Fruit fly (Drosophila melanogaster) whole organism, wandering third instar larva: ENCODE results near the gene side-III.
A peak's percentile ranks its signal among the peaks of the same experiment; 100 is the strongest.

Experiments used
- Abd-B ChIP-seq: fragments of >200 bp; optimal IDR thresholded peaks from 2 replicates; lab custom pipeline; 2017; ENCODE audit warnings: missing biosample characterization, missing genetic modification characterization
- CG32264 ChIP-seq: fragments of 200-800 bp; sonication (Bioruptor generic); optimal IDR thresholded peaks from 2 replicates; lab custom pipeline; 2016; ENCODE audit warnings: missing biosample characterization, missing genetic modification characterization
- CG9705 ChIP-seq: fragments of 200-800 bp; sonication (Bioruptor generic); optimal IDR thresholded peaks from 2 replicates; lab custom pipeline; 2018; ENCODE audit warnings: missing biosample characterization, mild to moderate bottlenecking, missing genetic modification characterization
- Dfd ChIP-seq: fragments of >200 bp; optimal IDR thresholded peaks from 2 replicates; lab custom pipeline; 2017; ENCODE audit warnings: missing biosample characterization, missing genetic modification characterization
- Dif ChIP-seq: fragments of 200-275, 200-300 bp; sonication (Bioruptor generic); optimal IDR thresholded peaks from 2 replicates; lab custom pipeline; 2018; ENCODE audit warnings: missing biosample characterization, missing genetic modification characterization; ENCODE audit not compliant: partially characterized antibody
- HLH106 ChIP-seq: fragments of 200-800 bp; optimal IDR thresholded peaks from 3 replicates; lab custom pipeline; 2019; ENCODE audit warnings: missing biosample characterization, mild to moderate bottlenecking, missing genetic modification characterization, moderate library complexity
- Hnf4 ChIP-seq: fragments of 200-800 bp; sonication (Bioruptor generic); optimal IDR thresholded peaks from 2 replicates; lab custom pipeline; 2016; ENCODE audit warnings: missing biosample characterization, mild to moderate bottlenecking, missing genetic modification characterization
- Hr83 ChIP-seq: fragments of 200-300 bp; sonication (Bioruptor generic); optimal IDR thresholded peaks from 2 replicates; lab custom pipeline; 2016; ENCODE audit warnings: missing biosample characterization, mild to moderate bottlenecking, missing genetic modification characterization, moderate library complexity; ENCODE audit not compliant: poor library complexity, severe bottlenecking
- Jra ChIP-seq: sonication (Bioruptor generic); optimal IDR thresholded peaks from 2 replicates; lab custom pipeline; 2016; ENCODE audit warnings: missing biosample characterization, missing genetic modification characterization
- Myc ChIP-seq: fragments of >200 bp; optimal IDR thresholded peaks from 2 replicates; lab custom pipeline; 2017
- N ChIP-seq: fragments of >200 bp; optimal IDR thresholded peaks from 2 replicates; lab custom pipeline; 2018; ENCODE audit warnings: missing biosample characterization, missing external identifiers, missing genetic modification characterization
- OdsH ChIP-seq: fragments of 200-800 bp; sonication (Bioruptor generic); optimal IDR thresholded peaks from 2 replicates; lab custom pipeline; 2016; ENCODE audit warnings: missing biosample characterization, mild to moderate bottlenecking, missing genetic modification characterization
- Rel ChIP-seq, 2 experiments: fragments of 200-800 bp; sonication (Bioruptor generic) in 1 of 2; optimal IDR thresholded peaks; 2 replicates in 1 of 2; 3 replicates in 1 of 2; lab custom pipeline; 2016 to 2019; ENCODE audit warnings: mild to moderate bottlenecking in 2 of 2, missing biosample characterization in 2 of 2, missing genetic modification characterization in 2 of 2, moderate library complexity in 1 of 2
- Sp1 ChIP-seq: fragments of 200-800 bp; sonication (Bioruptor generic); optimal IDR thresholded peaks from 3 replicates; lab custom pipeline; 2019; ENCODE audit warnings: missing biosample characterization, mild to moderate bottlenecking, missing genetic modification characterization, moderate library complexity
- Vsx2 ChIP-seq: fragments of 200-300, 225-300 bp; sonication (Bioruptor generic); optimal IDR thresholded peaks from 2 replicates; lab custom pipeline; 2018; ENCODE audit warnings: missing biosample characterization, missing genetic modification characterization; ENCODE audit not compliant: partially characterized antibody
- br ChIP-seq: fragments of 200-800 bp; sonication (Bioruptor generic); optimal IDR thresholded peaks from 2 replicates; lab custom pipeline; 2016; ENCODE audit warnings: missing biosample characterization, missing genetic modification characterization
- dmrt93B ChIP-seq: fragments of 200-800 bp; sonication (Bioruptor generic); optimal IDR thresholded peaks from 2 replicates; lab custom pipeline; 2018; ENCODE audit warnings: missing biosample characterization, mild to moderate bottlenecking, missing genetic modification characterization
- dsf ChIP-seq: sonication (Bioruptor generic); optimal IDR thresholded peaks from 2 replicates; lab custom pipeline; 2016; ENCODE audit warnings: missing biosample characterization, missing genetic modification characterization, borderline replicate concordance
- ey ChIP-seq: fragments of 200-800 bp; sonication (Bioruptor generic); optimal IDR thresholded peaks from 2 replicates; lab custom pipeline; 2016; ENCODE audit warnings: missing biosample characterization, missing genetic modification characterization
- foxo ChIP-seq, 2 experiments: fragments of 200-800 bp; sonication (Bioruptor generic); optimal IDR thresholded peaks; 2 replicates in 1 of 2; 3 replicates in 1 of 2; lab custom pipeline; 2016 to 2017; ENCODE audit warnings: missing biosample characterization in 2 of 2, missing genetic modification characterization in 2 of 2
- fru ChIP-seq: fragments of 200-800 bp; sonication (Bioruptor generic); optimal IDR thresholded peaks from 3 replicates; lab custom pipeline; 2016; ENCODE audit warnings: missing biosample characterization, mild to moderate bottlenecking, missing genetic modification characterization
- h ChIP-seq: fragments of 200-800 bp; sonication (Bioruptor generic); optimal IDR thresholded peaks from 3 replicates; lab custom pipeline; 2016; ENCODE audit warnings: missing biosample characterization, mild to moderate bottlenecking, missing genetic modification characterization
- lola ChIP-seq: fragments of >200 bp; optimal IDR thresholded peaks from 2 replicates; lab custom pipeline; 2017; ENCODE audit warnings: missing biosample characterization, missing genetic modification characterization
- pan ChIP-seq: fragments of >200 bp; optimal IDR thresholded peaks from 2 replicates; lab custom pipeline; 2017
- psq ChIP-seq: fragments of 200-800 bp; sonication (Bioruptor generic); optimal IDR thresholded peaks from 3 replicates; lab custom pipeline; 2017; ENCODE audit warnings: missing biosample characterization, mild to moderate bottlenecking, missing genetic modification characterization, moderate library complexity
- rgr ChIP-seq: fragments of 200-800 bp; sonication (Bioruptor generic); optimal IDR thresholded peaks from 3 replicates; lab custom pipeline; 2016; ENCODE audit warnings: missing biosample characterization, mild to moderate bottlenecking, missing genetic modification characterization
- sage ChIP-seq: fragments of 200-800 bp; sonication (Bioruptor generic); optimal IDR thresholded peaks from 2 replicates; lab custom pipeline; 2016; ENCODE audit warnings: missing biosample characterization, mild to moderate bottlenecking, missing genetic modification characterization
- sv ChIP-seq: fragments of 200-800 bp; sonication (Bioruptor generic); optimal IDR thresholded peaks from 3 replicates; lab custom pipeline; 2016; ENCODE audit warnings: missing biosample characterization, missing genetic modification characterization
- tai ChIP-seq: sonication (Bioruptor generic); optimal IDR thresholded peaks from 2 replicates; lab custom pipeline; 2016; ENCODE audit warnings: missing biosample characterization, missing genetic modification characterization
- usp ChIP-seq: fragments of >200 bp; optimal IDR thresholded peaks from 2 replicates; lab custom pipeline; 2017; ENCODE audit warnings: missing biosample characterization, missing genetic modification characterization
- woc ChIP-seq: sonication (Bioruptor generic); optimal IDR thresholded peaks from 2 replicates; lab custom pipeline; 2016; ENCODE audit warnings: missing biosample characterization, mild to moderate bottlenecking, missing genetic modification characterization

Gene side-III

dm6 chr3R:5861218-5861902 is 98.0 kb downstream of the side-III start:
- TF ChIP-seq fru (GFP tag; lab: Kevin White, UChicago) (peak; percentile 39), pan (lab: Kevin White, UChicago) (no peak), dmrt93B (GFP tag; lab: Kevin White, UChicago) (peak; percentile 40), Hr83 (GFP tag; lab: Kevin White, UChicago) (peak; percentile 67), rgr (peak; percentile 38), Rel (GFP tag; optimal IDR thresholded peaks at IDR 0.05; lab: Kevin White, UChicago) (no peak), Rel (tag; optimal IDR thresholded peaks at IDR 0.05; lab: Kevin White, UChicago) (no peak), woc (GFP tag; lab: Kevin White, UChicago) (peak; percentile 53), Sp1 (GFP tag; lab: Kevin White, UChicago) (peak; percentile 35), psq (GFP tag; lab: Kevin White, UChicago) (peak; percentile 46), Dfd (GFP tag; lab: Kevin White, UChicago) (no peak), h (peak; percentile 36), Hnf4 (no peak), usp (GFP tag; lab: Kevin White, UChicago) (no peak), N (no peak), Abd-B (GFP tag; lab: Kevin White, UChicago) (no peak), sv (peak; percentile 50), foxo (GFP tag; optimal IDR thresholded peaks at IDR 0.05; lab: Kevin White, UChicago) (peak in 1 of 2 experiments; percentile 59), Jra (GFP tag; lab: Kevin White, UChicago) (peak; percentile 24), CG9705 (GFP tag; lab: Kevin White, UChicago) (no peak), OdsH (GFP tag; lab: Kevin White, UChicago) (peak; percentile 39), Myc (lab: Kevin White, UChicago) (no peak), ey (GFP tag; lab: Kevin White, UChicago) (peak; percentile 59)

dm6 chr3R:5860736-5861217 is 98.6 kb downstream of the side-III start:
- TF ChIP-seq Dfd (GFP tag; lab: Kevin White, UChicago): no peak
- peak; percentile 7 for TF ChIP-seq Dif (GFP tag; lab: Kevin White, UChicago)
- no peak for TF ChIP-seq woc (GFP tag; lab: Kevin White, UChicago)
- no peak for TF ChIP-seq Sp1 (GFP tag; lab: Kevin White, UChicago)

dm6 chr3R:5856215-5856614 is 103.1 kb downstream of the side-III start, which contains the start of the genes disp and ECSIT:
Gene disp, minus strand, starts transcription at chr3R:5856311.
Gene ECSIT, plus strand, starts transcription at chr3R:5856585.
- TF ChIP-seq CG32264 (GFP tag; lab: Kevin White, UChicago): no peak
- no peak for TF ChIP-seq Hr83 (GFP tag; lab: Kevin White, UChicago)
- peak; percentile 83 for TF ChIP-seq woc (GFP tag; lab: Kevin White, UChicago)
- TF ChIP-seq tai: no peak
- TF ChIP-seq Vsx2 (GFP tag; lab: Kevin White, UChicago): no peak
- TF ChIP-seq h: no peak
- peak; percentile 28 for TF ChIP-seq dmrt93B (GFP tag; lab: Kevin White, UChicago)
- peak; percentile 38 for TF ChIP-seq CG9705 (GFP tag; lab: Kevin White, UChicago)
- TF ChIP-seq br: peak; percentile 46
- TF ChIP-seq sv: peak; percentile 34
- peak; percentile 44 for TF ChIP-seq OdsH (GFP tag; lab: Kevin White, UChicago)
- TF ChIP-seq Myc (lab: Kevin White, UChicago): peak; percentile 98
- TF ChIP-seq psq (GFP tag; lab: Kevin White, UChicago): peak; percentile 34
- TF ChIP-seq sage (GFP tag; lab: Kevin White, UChicago): no peak
- TF ChIP-seq Abd-B (GFP tag; lab: Kevin White, UChicago): no peak
- no peak for TF ChIP-seq usp (GFP tag; lab: Kevin White, UChicago)
- TF ChIP-seq HLH106 (tag; lab: Kevin White, UChicago): peak; percentile 61
- no peak for TF ChIP-seq ey (GFP tag; lab: Kevin White, UChicago)

dm6 chr3R:5853032-5853431 is 106.3 kb downstream of the side-III start, which contains the start of gene CG34287:
Gene CG34287, plus strand, starts transcription at chr3R:5853332.
- TF ChIP-seq lola (GFP tag; lab: Kevin White, UChicago) (no peak), Sp1 (GFP tag; lab: Kevin White, UChicago) (no peak), Dfd (GFP tag; lab: Kevin White, UChicago) (no peak), CG32264 (GFP tag; lab: Kevin White, UChicago) (no peak), foxo (GFP tag; optimal IDR thresholded peaks at IDR 0.05; lab: Kevin White, UChicago) (no peak), Hr83 (GFP tag; lab: Kevin White, UChicago) (no peak), Abd-B (GFP tag; lab: Kevin White, UChicago) (no peak), sage (GFP tag; lab: Kevin White, UChicago) (no peak), HLH106 (tag; lab: Kevin White, UChicago) (no peak), N (no peak), fru (GFP tag; lab: Kevin White, UChicago) (no peak), Vsx2 (GFP tag; lab: Kevin White, UChicago) (no peak), dsf (no peak), dmrt93B (GFP tag; lab: Kevin White, UChicago) (no peak)
- TF ChIP-seq, all 38 proteins: peak for 0
